Fruit fly (Drosophila melanogaster) whole organism, wandering third instar larva: ENCODE results near the gene Or1a.

Experiments
- Abd-B ChIP-seq: fragments of >200 bp; optimal IDR thresholded peaks from 2 replicates; lab custom pipeline; 2017; ENCODE audit warnings: missing biosample characterization, missing genetic modification characterization
- CG32264 ChIP-seq: fragments of 200-800 bp; sonication (Bioruptor generic); optimal IDR thresholded peaks from 2 replicates; lab custom pipeline; 2016; ENCODE audit warnings: missing biosample characterization, missing genetic modification characterization
- CG9705 ChIP-seq: fragments of 200-800 bp; sonication (Bioruptor generic); optimal IDR thresholded peaks from 2 replicates; lab custom pipeline; 2018; ENCODE audit warnings: missing biosample characterization, mild to moderate bottlenecking, missing genetic modification characterization
- HLH106 ChIP-seq: fragments of 200-800 bp; optimal IDR thresholded peaks from 3 replicates; lab custom pipeline; 2019; ENCODE audit warnings: missing biosample characterization, mild to moderate bottlenecking, missing genetic modification characterization, moderate library complexity
- OdsH ChIP-seq: fragments of 200-800 bp; sonication (Bioruptor generic); optimal IDR thresholded peaks from 2 replicates; lab custom pipeline; 2016; ENCODE audit warnings: missing biosample characterization, mild to moderate bottlenecking, missing genetic modification characterization
- Rel ChIP-seq, 2 experiments: fragments of 200-800 bp; sonication (Bioruptor generic) in 1 of 2; optimal IDR thresholded peaks; 2 replicates in 1 of 2; 3 replicates in 1 of 2; lab custom pipeline; 2016 to 2019; ENCODE audit warnings: mild to moderate bottlenecking in 2 of 2, missing biosample characterization in 2 of 2, missing genetic modification characterization in 2 of 2, moderate library complexity in 1 of 2
- Vsx2 ChIP-seq: fragments of 200-300, 225-300 bp; sonication (Bioruptor generic); optimal IDR thresholded peaks from 2 replicates; lab custom pipeline; 2018; ENCODE audit warnings: missing biosample characterization, missing genetic modification characterization; ENCODE audit not compliant: partially characterized antibody
- jim ChIP-seq: fragments of 175-275, 200-325 bp; sonication (Bioruptor generic); optimal IDR thresholded peaks from 2 replicates; lab custom pipeline; 2016; ENCODE audit warnings: missing biosample characterization, mild to moderate bottlenecking, missing genetic modification characterization
- pan ChIP-seq: fragments of >200 bp; optimal IDR thresholded peaks from 2 replicates; lab custom pipeline; 2017
- psq ChIP-seq: fragments of 200-800 bp; sonication (Bioruptor generic); optimal IDR thresholded peaks from 3 replicates; lab custom pipeline; 2017; ENCODE audit warnings: missing biosample characterization, mild to moderate bottlenecking, missing genetic modification characterization, moderate library complexity
- rgr ChIP-seq: fragments of 200-800 bp; sonication (Bioruptor generic); optimal IDR thresholded peaks from 3 replicates; lab custom pipeline; 2016; ENCODE audit warnings: missing biosample characterization, mild to moderate bottlenecking, missing genetic modification characterization
- sage ChIP-seq: fragments of 200-800 bp; sonication (Bioruptor generic); optimal IDR thresholded peaks from 2 replicates; lab custom pipeline; 2016; ENCODE audit warnings: missing biosample characterization, mild to moderate bottlenecking, missing genetic modification characterization
- sv ChIP-seq: fragments of 200-800 bp; sonication (Bioruptor generic); optimal IDR thresholded peaks from 3 replicates; lab custom pipeline; 2016; ENCODE audit warnings: missing biosample characterization, missing genetic modification characterization
- usp ChIP-seq: fragments of >200 bp; optimal IDR thresholded peaks from 2 replicates; lab custom pipeline; 2017; ENCODE audit warnings: missing biosample characterization, missing genetic modification characterization

- TF ChIP-seq Abd-B, result no peak
- no peak for TF ChIP-seq HLH106 (tag; lab: Kevin White, UChicago)
- no peak for TF ChIP-seq jim (GFP tag; lab: Kevin White, UChicago)
- no peak for TF ChIP-seq CG9705 (GFP tag; lab: Kevin White, UChicago)
- TF ChIP-seq Rel (GFP tag; optimal IDR thresholded peaks at IDR 0.05; lab: Kevin White, UChicago), result no peak
- no peak for TF ChIP-seq Rel (tag; optimal IDR thresholded peaks at IDR 0.05; lab: Kevin White, UChicago)
- TF ChIP-seq OdsH (GFP tag; lab: Kevin White, UChicago), result no peak
- no peak for TF ChIP-seq psq (GFP tag; lab: Kevin White, UChicago)
- no peak for TF ChIP-seq usp (GFP tag; lab: Kevin White, UChicago)
- no peak for TF ChIP-seq sage (GFP tag; lab: Kevin White, UChicago)
- no peak for TF ChIP-seq pan
- TF ChIP-seq sv (GFP tag; lab: Kevin White, UChicago), result no peak
- TF ChIP-seq Vsx2 (GFP tag; lab: Kevin White, UChicago), result peak; percentile 30
- TF ChIP-seq CG32264 (GFP tag; lab: Kevin White, UChicago), result no peak
- TF ChIP-seq rgr (GFP tag; lab: Kevin White, UChicago), result no peak
Measured at dm6 chrX:277885-278284, 37.0 kb upstream of the Or1a start.
